Worm (Caenorhabditis elegans): ENCODE measurements around the gene denn-4.

Gene denn-4

DNA sequence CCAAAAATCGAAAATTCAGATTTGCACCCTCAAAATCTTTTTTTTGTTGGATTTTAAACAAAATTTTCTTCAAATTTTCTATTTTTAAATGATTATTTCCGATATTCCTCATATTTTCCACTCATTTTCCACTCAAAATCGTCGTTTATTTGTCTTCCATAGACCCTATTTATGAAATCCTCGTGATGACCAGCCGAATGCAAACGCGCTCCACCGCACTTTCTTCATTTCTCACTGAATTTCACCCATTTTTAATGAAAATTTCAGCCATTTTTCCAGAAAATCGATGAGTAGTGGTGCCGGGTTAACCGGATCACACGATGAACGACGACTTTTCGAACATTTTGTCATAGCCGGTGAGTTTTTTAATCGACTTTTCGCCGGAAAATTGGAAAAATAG is at the start of gene denn-4:
Gene denn-4 (plus strand): TSS at position 280 of the 400 bp plus-strand sequence.
- no peak for TF ChIP-seq hlh-1 (tag; optimal IDR thresholded peaks at IDR 0.05)
- no peak for TF ChIP-seq ceh-43 (GFP tag; optimal IDR thresholded peaks at IDR 0.05)
- no peak for TF ChIP-seq M03D4.4 (tag; optimal IDR thresholded peaks at IDR 0.05)
- no peak for TF ChIP-seq ces-1 (GFP tag; optimal IDR thresholded peaks at IDR 0.05)
- no peak for TF ChIP-seq elt-3 (tag; optimal IDR thresholded peaks at IDR 0.05)
- TF ChIP-seq flh-1 (GFP tag; optimal IDR thresholded peaks at IDR 0.05), result no peak
- no peak for TF ChIP-seq ceh-39 (tag; optimal IDR thresholded peaks at IDR 0.05)
- TF ChIP-seq mls-2 (tag; optimal IDR thresholded peaks at IDR 0.05), result no peak
- no peak for TF ChIP-seq blmp-1 (tag; optimal IDR thresholded peaks at IDR 0.05)
- no peak for TF ChIP-seq unc-120 (tag; optimal IDR thresholded peaks at IDR 0.05; ENCODE audit: poor library complexity, severe bottlenecking)
- no peak for TF ChIP-seq tbx-8 (GFP tag; optimal IDR thresholded peaks at IDR 0.05)

DNA sequence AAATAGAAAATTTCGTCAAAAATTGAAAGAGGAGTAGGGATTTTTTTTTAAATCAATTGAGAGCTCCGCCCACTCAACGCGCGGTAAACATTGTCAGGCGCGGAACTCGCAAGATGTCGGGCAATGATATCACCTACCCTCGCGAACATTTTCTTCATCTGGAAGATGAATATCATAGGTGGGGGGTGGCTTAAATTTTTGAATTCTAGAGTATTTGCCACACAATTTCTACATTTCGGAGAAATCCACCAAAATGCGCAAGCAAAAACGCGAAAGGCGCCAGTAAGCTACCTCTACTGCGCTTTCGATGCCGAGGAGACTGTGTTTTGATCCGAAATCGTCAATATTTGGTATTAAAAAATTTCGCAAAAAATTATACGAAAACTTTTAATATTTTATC is 45.3 kb upstream of the denn-4 start:
- no peak for TF ChIP-seq snpc-4 (tag; optimal IDR thresholded peaks at IDR 0.05)
- TF ChIP-seq nhr-28 (tag; optimal IDR thresholded peaks at IDR 0.05), result no peak

DNA sequence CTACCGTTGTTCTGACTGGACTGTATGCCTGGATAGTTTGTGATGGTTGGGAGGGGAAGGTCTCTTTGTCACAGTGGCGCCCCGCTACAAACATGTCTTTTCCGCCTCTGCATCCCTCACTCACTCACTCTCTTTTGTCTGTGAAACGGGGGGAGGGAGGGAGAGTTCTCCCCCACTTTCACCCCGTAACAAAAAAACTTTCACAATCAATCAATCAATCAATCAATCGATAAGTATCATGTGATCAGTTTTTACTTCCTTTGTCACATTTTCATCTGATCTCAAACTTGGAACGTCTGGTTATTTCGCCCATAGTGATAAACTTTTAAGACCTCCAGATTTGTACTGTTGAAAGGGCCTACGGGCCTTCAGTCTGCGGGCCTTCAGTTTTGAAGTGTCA is 32.2 kb upstream of the denn-4 start:
- TF ChIP-seq sptf-1 (tag; optimal IDR thresholded peaks at IDR 0.05), result no peak
- no peak for TF ChIP-seq unc-62 (GFP tag; optimal IDR thresholded peaks at IDR 0.05)
- TF ChIP-seq lsy-2 (tag; optimal IDR thresholded peaks at IDR 0.05), result no peak
- no peak for TF ChIP-seq ceh-43 (GFP tag; optimal IDR thresholded peaks at IDR 0.05)
- TF ChIP-seq M03D4.4 (tag; optimal IDR thresholded peaks at IDR 0.05), result no peak
- no peak for TF ChIP-seq lin-32 (GFP tag; optimal IDR thresholded peaks at IDR 0.05)
- TF ChIP-seq ceh-83 (GFP tag; optimal IDR thresholded peaks at IDR 0.05), result no peak
- no peak for TF ChIP-seq nhr-2 (tag; optimal IDR thresholded peaks at IDR 0.05)
- TF ChIP-seq nhr-76 (tag; optimal IDR thresholded peaks at IDR 0.05), result no peak
- no peak for TF ChIP-seq mep-1 (tag; optimal IDR thresholded peaks at IDR 0.05)
- TF ChIP-seq hlh-1 (tag; optimal IDR thresholded peaks at IDR 0.05), result no peak
- no peak for TF ChIP-seq elt-1 (tag; optimal IDR thresholded peaks at IDR 0.05; ENCODE audit: borderline replicate concordance, insufficient read depth)
- TF ChIP-seq elt-3 (tag; optimal IDR thresholded peaks at IDR 0.05), result no peak
- TF ChIP-seq pha-4 (tag; optimal IDR thresholded peaks at IDR 0.05), result no peak
- TF ChIP-seq tbx-8 (GFP tag; optimal IDR thresholded peaks at IDR 0.05), result no peak

DNA sequence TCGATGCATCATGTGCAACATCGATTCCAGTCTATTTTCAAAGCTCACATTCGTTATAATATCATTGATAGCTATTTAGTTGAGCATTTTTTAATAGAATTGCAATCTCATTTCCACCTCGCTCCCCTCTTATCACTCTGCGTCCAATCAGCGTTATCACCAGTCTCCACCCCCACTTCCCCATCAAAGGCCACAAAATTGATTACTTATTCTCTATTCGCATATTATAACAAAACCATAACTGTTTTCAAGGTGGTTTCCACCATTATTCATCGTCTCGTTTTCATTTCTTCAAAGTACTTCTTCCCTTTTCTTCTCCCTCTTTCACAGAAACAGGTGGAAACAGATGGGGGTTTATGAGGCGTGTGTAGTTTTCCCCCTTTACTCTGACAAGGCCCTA is 31.2 kb upstream of the denn-4 start:
- TF ChIP-seq nhr-2 (tag; optimal IDR thresholded peaks at IDR 0.05) (no peak), nhr-28 (tag; optimal IDR thresholded peaks at IDR 0.05) (no peak), lin-13 (tag; optimal IDR thresholded peaks at IDR 0.05) (no peak), lin-32 (GFP tag; optimal IDR thresholded peaks at IDR 0.05) (no peak)

DNA sequence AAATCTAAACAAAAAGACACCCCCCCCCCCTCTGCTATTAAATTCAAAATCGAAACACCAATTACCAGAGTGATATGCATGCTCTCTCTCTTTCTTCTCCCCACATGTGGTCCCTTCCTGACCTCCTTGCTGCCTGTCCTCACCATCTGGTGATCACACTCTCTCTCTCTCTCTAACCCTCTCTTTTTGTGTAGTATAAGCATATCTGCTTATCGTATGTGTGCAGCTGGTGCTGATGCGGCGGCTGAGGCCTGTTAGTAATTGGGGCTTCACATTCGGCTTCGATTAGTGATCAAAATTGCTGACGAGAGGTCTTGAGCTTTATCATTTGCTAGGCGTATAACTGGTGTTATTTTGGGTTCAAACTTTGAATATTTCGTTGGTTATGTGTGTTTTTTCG is 28.8 kb upstream of the denn-4 start:
- TF ChIP-seq sptf-1 (tag; optimal IDR thresholded peaks at IDR 0.05) (peak; percentile 41), flh-1 (GFP tag; optimal IDR thresholded peaks at IDR 0.05) (no peak), pha-4 (tag; optimal IDR thresholded peaks at IDR 0.05) (no peak), nhr-237 (tag; optimal IDR thresholded peaks at IDR 0.05) (no peak), ceh-83 (GFP tag; optimal IDR thresholded peaks at IDR 0.05) (no peak), hlh-1 (tag; optimal IDR thresholded peaks at IDR 0.05) (peak; percentile 67), mls-2 (tag; optimal IDR thresholded peaks at IDR 0.05) (peak; percentile 59), lin-32 (GFP tag; optimal IDR thresholded peaks at IDR 0.05) (peak; percentile 94), ham-2 (GFP tag; optimal IDR thresholded peaks at IDR 0.05) (peak; percentile 24), cnd-1 (tag; optimal IDR thresholded peaks at IDR 0.05) (peak; percentile 69), ces-1 (GFP tag; optimal IDR thresholded peaks at IDR 0.05) (peak; percentile 17)

DNA sequence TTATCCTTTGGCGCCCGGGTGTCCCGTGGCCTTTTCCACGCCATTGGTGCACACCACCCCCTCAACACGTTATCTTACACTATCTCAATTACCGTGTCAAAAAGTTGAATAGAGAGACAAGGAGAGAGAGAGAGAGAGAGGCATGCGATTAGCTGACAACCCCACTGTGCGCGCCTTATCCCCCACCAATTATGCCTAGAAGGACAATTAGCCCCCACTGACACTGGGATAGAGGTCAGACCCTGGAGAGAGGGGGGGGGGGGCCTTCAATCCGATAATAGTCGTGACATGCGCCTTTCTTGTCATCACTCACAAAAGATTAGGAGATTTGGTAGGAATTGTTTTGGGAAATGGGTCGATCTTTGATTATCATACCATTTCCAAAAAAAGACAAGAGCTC is 27.7 kb upstream of the denn-4 start:
- TF ChIP-seq lsy-2 (tag; optimal IDR thresholded peaks at IDR 0.05), result no peak
- TF ChIP-seq sptf-1 (tag; optimal IDR thresholded peaks at IDR 0.05), result peak; percentile 59
- no peak for TF ChIP-seq nhr-237 (tag; optimal IDR thresholded peaks at IDR 0.05)
- no peak for TF ChIP-seq unc-39 (tag; optimal IDR thresholded peaks at IDR 0.05)
- no peak for TF ChIP-seq elt-3 (tag; optimal IDR thresholded peaks at IDR 0.05)
- TF ChIP-seq snpc-4 (tag; optimal IDR thresholded peaks at IDR 0.05), result no peak
- no peak for TF ChIP-seq ztf-11 (tag; optimal IDR thresholded peaks at IDR 0.05)
- TF ChIP-seq zip-8 (tag; optimal IDR thresholded peaks at IDR 0.05), result no peak
- TF ChIP-seq pha-4 (tag; optimal IDR thresholded peaks at IDR 0.05), result no peak
- TF ChIP-seq cnd-1 (tag; optimal IDR thresholded peaks at IDR 0.05), result no peak
- TF ChIP-seq blmp-1 (tag; optimal IDR thresholded peaks at IDR 0.05), result no peak
- no peak for TF ChIP-seq nhr-12 (tag; optimal IDR thresholded peaks at IDR 0.05)
- peak; percentile 66 for TF ChIP-seq ham-2 (GFP tag; optimal IDR thresholded peaks at IDR 0.05)
- TF ChIP-seq lin-13 (tag; optimal IDR thresholded peaks at IDR 0.05), result no peak
- TF ChIP-seq M03D4.4 (tag; optimal IDR thresholded peaks at IDR 0.05), result peak; percentile 16
- no peak for TF ChIP-seq mep-1 (tag; optimal IDR thresholded peaks at IDR 0.05)
- TF ChIP-seq unc-120 (tag; optimal IDR thresholded peaks at IDR 0.05; ENCODE audit: poor library complexity, severe bottlenecking), result no peak
- no peak for TF ChIP-seq lin-32 (GFP tag; optimal IDR thresholded peaks at IDR 0.05)
- TF ChIP-seq ces-1 (GFP tag; optimal IDR thresholded peaks at IDR 0.05), result peak; percentile 12
- TF ChIP-seq hlh-1 (tag; optimal IDR thresholded peaks at IDR 0.05), result no peak
- peak; percentile 73 for TF ChIP-seq ceh-43 (GFP tag; optimal IDR thresholded peaks at IDR 0.05)
- TF ChIP-seq sem-2 (GFP tag; optimal IDR thresholded peaks at IDR 0.05), result no peak
- no peak for TF ChIP-seq unc-62 (GFP tag; optimal IDR thresholded peaks at IDR 0.05)
- peak; percentile 70 for TF ChIP-seq nhr-2 (tag; optimal IDR thresholded peaks at IDR 0.05)
- no peak for TF ChIP-seq drap-1 (GFP tag; optimal IDR thresholded peaks at IDR 0.05)
- no peak for TF ChIP-seq nhr-76 (tag; optimal IDR thresholded peaks at IDR 0.05)
- TF ChIP-seq mab-5 (tag; optimal IDR thresholded peaks at IDR 0.05), result no peak
- TF ChIP-seq elt-1 (tag; optimal IDR thresholded peaks at IDR 0.05; ENCODE audit: borderline replicate concordance, insufficient read depth), result peak; percentile 16
- TF ChIP-seq bed-3 (GFP tag; optimal IDR thresholded peaks at IDR 0.05), result no peak
- peak; percentile 35 for TF ChIP-seq ceh-83 (GFP tag; optimal IDR thresholded peaks at IDR 0.05)
- TF ChIP-seq nhr-28 (tag; optimal IDR thresholded peaks at IDR 0.05), result no peak
- peak; percentile 65 for TF ChIP-seq mls-2 (tag; optimal IDR thresholded peaks at IDR 0.05)
- no peak for TF ChIP-seq flh-1 (GFP tag; optimal IDR thresholded peaks at IDR 0.05)
- TF ChIP-seq tbx-8 (GFP tag; optimal IDR thresholded peaks at IDR 0.05), result no peak
- no peak for TF ChIP-seq ceh-39 (tag; optimal IDR thresholded peaks at IDR 0.05)

All from whole organism, mixed stage, embryonic.